Worm (Caenorhabditis elegans): Measurements from ENCODE around the gene C09G4.4.

C09G4.4 gene

DNA sequence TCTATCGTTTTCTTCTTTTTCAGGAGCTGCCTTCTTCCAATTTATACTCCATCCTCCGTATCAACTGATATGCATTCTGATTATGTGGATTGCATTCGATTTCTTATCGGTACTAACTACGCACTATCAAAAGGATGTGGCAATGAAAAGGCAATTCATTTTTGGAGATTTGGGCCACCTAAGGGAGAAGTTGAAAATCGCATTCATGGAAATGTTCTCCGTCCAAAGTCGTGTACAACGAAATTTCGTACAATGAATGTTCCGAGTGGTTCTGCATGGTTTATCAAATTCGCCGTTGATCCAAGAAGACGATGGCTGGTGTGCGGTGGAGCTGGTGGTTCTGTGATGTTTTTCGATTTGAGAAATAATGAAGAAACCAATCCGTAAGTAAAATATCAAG lies at the start of gene C09G4.4:
TSS of gene C09G4.4 (plus strand) at position 301 of the 400 bp plus-strand sequence.
- no peak for TF ChIP-seq dao-5 (tag; optimal IDR thresholded peaks at IDR 0.05)
- no peak for TF ChIP-seq him-1 (tag; optimal IDR thresholded peaks at IDR 0.05)
- no peak for TF ChIP-seq W03F9.2 (tag; optimal IDR thresholded peaks at IDR 0.05)

DNA sequence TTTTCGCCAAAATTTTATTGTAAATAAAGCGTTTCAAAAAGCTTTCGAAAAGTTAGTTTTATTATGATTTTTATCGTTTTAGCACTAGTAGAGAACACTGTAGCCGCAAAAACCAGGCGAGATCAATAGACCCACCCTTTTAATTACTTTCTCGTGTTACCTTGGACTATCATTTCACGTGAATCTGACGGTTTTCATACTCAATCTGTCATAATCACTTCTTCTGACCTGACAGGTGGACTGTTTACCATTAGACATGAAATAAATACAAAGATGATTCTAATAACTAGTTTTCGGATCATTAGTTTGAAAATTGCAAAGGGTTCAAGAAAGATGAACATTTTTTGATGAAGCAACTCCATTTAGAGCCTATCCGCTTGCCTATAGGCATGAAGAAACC lies 49.7 kb upstream of the C09G4.4 start:
- TF ChIP-seq dao-5 (tag; optimal IDR thresholded peaks at IDR 0.05) (no peak), him-1 (tag; optimal IDR thresholded peaks at IDR 0.05) (no peak), W03F9.2 (tag; optimal IDR thresholded peaks at IDR 0.05) (no peak)

- TF ChIP-seq W03F9.2 (tag; optimal IDR thresholded peaks at IDR 0.05) (no peak), him-1 (tag; optimal IDR thresholded peaks at IDR 0.05) (no peak), dao-5 (tag; optimal IDR thresholded peaks at IDR 0.05) (no peak)
Observed at ce11 chrIV:8463716-8464115, 49.1 kb upstream of the C09G4.4 start, which contains the start of gene str-176. str-176 (minus strand) TSS chrIV:8463816.

ce11 chrIV:8464187-8464586 lies 48.6 kb upstream of the C09G4.4 start:
- TF ChIP-seq W03F9.2 (tag; optimal IDR thresholded peaks at IDR 0.05) (no peak), dao-5 (tag; optimal IDR thresholded peaks at IDR 0.05) (no peak)

- TF ChIP-seq him-1 (tag; optimal IDR thresholded peaks at IDR 0.05) (no peak), dao-5 (tag; optimal IDR thresholded peaks at IDR 0.05) (no peak), W03F9.2 (tag; optimal IDR thresholded peaks at IDR 0.05) (no peak)
Observed at ce11 chrIV:8472493-8472892, 40.3 kb upstream of the C09G4.4 start, which contains the start of gene oat-1. oat-1 (minus strand) TSS chrIV:8472593.

- TF ChIP-seq him-1 (tag; optimal IDR thresholded peaks at IDR 0.05) (no peak), dao-5 (tag; optimal IDR thresholded peaks at IDR 0.05) (no peak), W03F9.2 (tag; optimal IDR thresholded peaks at IDR 0.05) (no peak)
Observed at ce11 chrIV:8473756-8474155, 39.0 kb upstream of the C09G4.4 start, which contains the start of gene C28C12.11. C28C12.11 (plus strand) TSS chrIV:8474056.

- TF ChIP-seq dao-5 (tag; optimal IDR thresholded peaks at IDR 0.05) (no peak), W03F9.2 (tag; optimal IDR thresholded peaks at IDR 0.05) (no peak), him-1 (tag; optimal IDR thresholded peaks at IDR 0.05) (no peak)
Observed at ce11 chrIV:8475030-8475679, 37.6 kb upstream of the C09G4.4 start.

- no peak for TF ChIP-seq W03F9.2 (tag; optimal IDR thresholded peaks at IDR 0.05)
- no peak for TF ChIP-seq dao-5 (tag; optimal IDR thresholded peaks at IDR 0.05)
- TF ChIP-seq him-1 (tag; optimal IDR thresholded peaks at IDR 0.05) = no peak
Observed at ce11 chrIV:8476166-8476565, 36.6 kb upstream of the C09G4.4 start.

ce11 chrIV:8476880-8477279 lies 35.9 kb upstream of the C09G4.4 start, which contains the start of gene spp-10:
spp-10 (plus strand) TSS chrIV:8477180.
- TF ChIP-seq him-1 (tag; optimal IDR thresholded peaks at IDR 0.05) (no peak), dao-5 (tag; optimal IDR thresholded peaks at IDR 0.05) (no peak), W03F9.2 (tag; optimal IDR thresholded peaks at IDR 0.05) (no peak)

ce11 chrIV:8478516-8478915 lies 34.3 kb upstream of the C09G4.4 start:
- TF ChIP-seq dao-5 (tag; optimal IDR thresholded peaks at IDR 0.05) = no peak

DNA sequence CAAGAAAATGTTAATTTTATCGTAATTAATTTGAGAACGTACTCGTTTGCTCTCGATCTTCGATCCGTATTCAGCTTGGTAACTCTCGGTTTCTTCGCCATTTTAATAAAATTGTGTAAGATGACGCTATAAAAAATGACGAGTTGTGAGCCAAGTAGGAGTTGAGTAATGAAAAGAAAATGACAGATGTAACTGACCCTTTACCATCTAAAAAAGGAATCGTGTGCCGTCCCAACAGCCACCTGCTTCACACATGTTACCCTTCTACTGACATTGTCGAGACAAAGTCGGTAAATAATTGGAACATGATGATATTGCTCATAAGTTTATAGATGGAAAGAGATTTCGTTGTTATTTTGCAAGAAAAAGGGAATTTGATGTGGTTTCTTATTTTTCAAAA lies 33.4 kb upstream of the C09G4.4 start, which contains the start of gene hlh-12:
TSS of gene hlh-12 (minus strand) at position 101 of the 400 bp plus-strand sequence.
- TF ChIP-seq dao-5 (tag; optimal IDR thresholded peaks at IDR 0.05) (no peak), W03F9.2 (tag; optimal IDR thresholded peaks at IDR 0.05) (no peak), him-1 (tag; optimal IDR thresholded peaks at IDR 0.05) (no peak)

DNA sequence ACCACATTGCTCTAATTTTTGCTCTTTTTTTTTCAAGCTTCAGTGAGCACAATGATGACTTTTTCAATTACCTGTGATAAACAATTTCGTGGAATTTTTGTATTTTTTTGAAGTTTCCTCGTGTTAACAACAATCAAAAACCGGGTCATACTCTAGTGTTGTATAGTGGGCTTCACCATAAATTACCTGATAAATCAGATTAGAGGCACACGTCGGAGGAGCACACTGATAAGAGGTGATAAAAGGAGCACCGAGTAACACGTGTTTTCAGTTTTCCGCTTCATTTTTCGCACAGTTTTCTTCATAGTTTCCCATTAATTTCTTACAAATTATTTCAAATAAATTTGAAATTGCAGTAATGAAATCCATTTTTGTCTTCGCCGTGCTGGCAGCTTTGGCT lies 31.5 kb upstream of the C09G4.4 start, which contains the start of gene spp-8:
TSS of gene spp-8 (plus strand) at position 357 of the 400 bp plus-strand sequence.
- TF ChIP-seq W03F9.2 (tag; optimal IDR thresholded peaks at IDR 0.05) (no peak), him-1 (tag; optimal IDR thresholded peaks at IDR 0.05) (no peak), dao-5 (tag; optimal IDR thresholded peaks at IDR 0.05) (no peak)

ce11 chrIV:8487183-8487582 lies 25.6 kb upstream of the C09G4.4 start, which contains the start of gene srlf-3:
srlf-3 (plus strand) TSS chrIV:8487483.
- TF ChIP-seq him-1 (tag; optimal IDR thresholded peaks at IDR 0.05) (no peak), dao-5 (tag; optimal IDR thresholded peaks at IDR 0.05) (no peak), W03F9.2 (tag; optimal IDR thresholded peaks at IDR 0.05) (no peak)

ce11 chrIV:8488043-8488442 lies 24.7 kb upstream of the C09G4.4 start:
- no peak for TF ChIP-seq W03F9.2 (tag; optimal IDR thresholded peaks at IDR 0.05)
- TF ChIP-seq him-1 (tag; optimal IDR thresholded peaks at IDR 0.05) = no peak
- TF ChIP-seq dao-5 (tag; optimal IDR thresholded peaks at IDR 0.05) = no peak

- TF ChIP-seq W03F9.2 (tag; optimal IDR thresholded peaks at IDR 0.05) = no peak
- no peak for TF ChIP-seq him-1 (tag; optimal IDR thresholded peaks at IDR 0.05)
- no peak for TF ChIP-seq dao-5 (tag; optimal IDR thresholded peaks at IDR 0.05)
Observed at ce11 chrIV:8489915-8490314, 22.9 kb upstream of the C09G4.4 start, which contains the start of gene srlf-2. srlf-2 (plus strand) TSS chrIV:8490215.
